Fruit fly (Drosophila melanogaster) whole organism, pupa: ENCODE measurements around the gene CG34107.

ENCODE experiments used
- CG10348 ChIP-seq: fragments of 200-800 bp; sonication (Bioruptor generic); IDR thresholded peaks from 2 replicates; pipeline ENCODE4 v1.3.6; 2022; ENCODE audit warnings: missing biosample characterization, missing genetic modification characterization
- CG12605 ChIP-seq: fragments of 200-800 bp; sonication (Bioruptor generic); IDR thresholded peaks from 2 replicates; pipeline ENCODE4 v1.3.6; 2022; ENCODE audit warnings: missing biosample characterization, missing genetic modification characterization
- CG13204 ChIP-seq: fragments of 200-800 bp; sonication (Bioruptor generic); optimal IDR thresholded peaks from 2 replicates; lab custom pipeline; 2018; ENCODE audit warnings: missing biosample characterization, mild to moderate bottlenecking, missing genetic modification characterization, moderate library complexity
- CG14655 ChIP-seq: fragments of 200-800 bp; sonication (Bioruptor generic); optimal IDR thresholded peaks from 3 replicates; lab custom pipeline; 2017; ENCODE audit warnings: mild to moderate bottlenecking, missing biosample characterization, missing genetic modification reagents, missing genetic modification characterization
- CG15710 ChIP-seq: fragments of 200-800 bp; sonication (Bioruptor generic); optimal IDR thresholded peaks from 2 replicates; lab custom pipeline; 2018; ENCODE audit warnings: missing biosample characterization, mild to moderate bottlenecking, missing genetic modification characterization, moderate library complexity
- CG17806 ChIP-seq: fragments of 200-800 bp; sonication (Bioruptor generic); optimal IDR thresholded peaks from 2 replicates; lab custom pipeline; 2018; ENCODE audit warnings: missing biosample characterization, mild to moderate bottlenecking, missing genetic modification characterization, moderate library complexity
- CG32121 ChIP-seq: fragments of 200-800 bp; sonication (Bioruptor generic); IDR thresholded peaks from 2 replicates; pipeline ENCODE4 v1.3.6; 2022; ENCODE audit warnings: missing biosample characterization, missing genetic modification characterization
- CG34367 ChIP-seq: fragments of 200-800 bp; sonication (Bioruptor generic); optimal IDR thresholded peaks from 2 replicates; lab custom pipeline; 2018; ENCODE audit warnings: missing biosample characterization, mild to moderate bottlenecking, missing genetic modification characterization
- CG4496 ChIP-seq: fragments of 200-800 bp; sonication (Bioruptor generic); IDR thresholded peaks from 3 replicates; pipeline ENCODE4 v1.3.6; 2022; ENCODE audit warnings: missing biosample characterization, missing genetic modification characterization
- CG8159 ChIP-seq: fragments of 200-800 bp; sonication (Bioruptor generic); optimal IDR thresholded peaks from 3 replicates; lab custom pipeline; 2018; ENCODE audit warnings: missing biosample characterization, mild to moderate bottlenecking, missing genetic modification characterization, moderate library complexity
- CG8301 ChIP-seq: fragments of 200-800 bp; sonication (Bioruptor generic); optimal IDR thresholded peaks from 2 replicates; lab custom pipeline; 2018; ENCODE audit warnings: missing biosample characterization, mild to moderate bottlenecking, missing genetic modification characterization
- CG9948 ChIP-seq: fragments of 200-800 bp; sonication (Bioruptor generic); optimal IDR thresholded peaks from 2 replicates; lab custom pipeline; 2018; ENCODE audit warnings: missing biosample characterization, mild to moderate bottlenecking, missing genetic modification characterization, moderate library complexity
- D1 ChIP-seq: fragments of 200-800 bp; sonication (Bioruptor generic); optimal IDR thresholded peaks from 2 replicates; lab custom pipeline; 2018; ENCODE audit warnings: missing biosample characterization, mild to moderate bottlenecking, missing genetic modification characterization, moderate library complexity
- EcR ChIP-seq: fragments of 200-800 bp; sonication (Bioruptor generic); optimal IDR thresholded peaks from 3 replicates; lab custom pipeline; 2019; ENCODE audit warnings: missing biosample characterization, missing genetic modification characterization, mild to moderate bottlenecking, moderate library complexity, missing genetic modification reagents
- Ets98B ChIP-seq: fragments of 200-800 bp; sonication (Bioruptor generic); IDR thresholded peaks from 2 replicates; pipeline ENCODE4 v1.3.6; 2022; ENCODE audit warnings: missing biosample characterization, missing genetic modification characterization
- Pif1A ChIP-seq: fragments of 200-800 bp; sonication (Bioruptor generic); optimal IDR thresholded peaks from 3 replicates; lab custom pipeline; 2016; ENCODE audit warnings: missing biosample characterization, missing genetic modification characterization
- Pif1B ChIP-seq: fragments of 200-800 bp; sonication (Bioruptor generic); optimal IDR thresholded peaks from 3 replicates; lab custom pipeline; 2016; ENCODE audit warnings: missing biosample characterization, missing genetic modification characterization
- Snoo ChIP-seq: fragments of 200-800 bp; sonication (Bioruptor generic); optimal IDR thresholded peaks from 3 replicates; lab custom pipeline; 2017; ENCODE audit warnings: missing biosample characterization, mild to moderate bottlenecking, missing genetic modification characterization, inconsistent platforms
- fd96Ca ChIP-seq: fragments of 200-800 bp; sonication (Bioruptor generic); IDR thresholded peaks from 3 replicates; pipeline ENCODE4 v1.3.6; 2022; ENCODE audit warnings: missing biosample characterization, missing genetic modification characterization
- gl ChIP-seq: fragments of 200-800 bp; sonication (Bioruptor generic); optimal IDR thresholded peaks from 2 replicates; lab custom pipeline; 2018; ENCODE audit warnings: missing biosample characterization, mild to moderate bottlenecking, missing genetic modification characterization
- rn ChIP-seq: fragments of 200-800 bp; sonication (Bioruptor generic); IDR thresholded peaks from 2 replicates; pipeline ENCODE4 v1.3.6; 2022; ENCODE audit warnings: missing biosample characterization, missing genetic modification characterization

The CG34107 gene

DNA sequence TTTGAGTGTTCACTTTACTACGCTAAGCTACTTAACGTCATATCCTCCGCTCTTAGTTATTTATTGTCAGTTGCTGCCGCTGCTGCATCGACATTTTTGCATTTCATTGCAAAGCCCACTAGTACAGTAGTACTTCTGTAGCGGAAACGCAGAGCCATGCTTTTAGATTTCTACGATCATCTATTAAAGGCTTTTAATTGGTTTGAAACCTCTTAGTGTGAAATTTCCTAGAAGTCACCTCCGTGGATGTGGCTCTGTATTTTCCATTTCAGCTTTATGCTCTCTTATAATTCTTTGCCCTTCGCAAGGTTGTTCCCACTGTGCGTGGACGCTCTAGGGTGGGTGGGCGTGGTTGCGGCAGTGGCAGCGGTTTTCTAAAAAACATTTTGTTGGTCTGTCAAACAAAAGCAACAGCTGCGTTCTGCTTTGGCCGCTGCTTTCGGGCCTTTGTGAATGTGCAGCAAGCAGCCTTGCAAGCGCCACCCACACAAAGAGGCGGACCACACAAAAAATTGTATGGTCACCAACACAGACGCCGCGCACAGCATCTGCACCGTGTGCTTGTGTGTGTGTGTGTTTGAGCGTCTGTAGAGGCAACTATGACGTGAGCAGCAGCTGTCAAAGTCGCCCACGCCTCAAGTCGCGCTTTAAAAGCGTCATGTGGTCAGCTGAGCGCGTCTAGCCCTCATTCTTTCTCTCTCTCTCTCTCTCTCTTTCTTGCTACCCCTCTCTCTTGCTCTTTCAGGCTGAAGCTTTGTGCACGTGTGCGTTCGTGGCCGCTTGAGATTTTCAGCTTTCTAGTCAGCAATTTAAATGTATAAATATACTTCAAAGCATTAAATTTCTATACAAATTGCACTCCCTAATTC lies 42.1 kb downstream of the CG34107 start:
- TF ChIP-seq CG9948, result no peak
- no peak for TF ChIP-seq CG12605 (GFP tag; lab: Robert Waterston, UW)
- peak; percentile 66; the same call in 2 of the 3 replicates for TF ChIP-seq fd96Ca (GFP tag; lab: Robert Waterston, UW)
- 0 out of 3 replicates have a peak, but pooled peaks have one; percentile 28 for TF ChIP-seq CG4496 (GFP tag; lab: Robert Waterston, UW)
- TF ChIP-seq CG8159 (tag; lab: Kevin White, UChicago), result no peak
- peak; percentile 3 for TF ChIP-seq CG15710
- TF ChIP-seq CG17806 (tag; lab: Kevin White, UChicago), result no peak
- TF ChIP-seq EcR (GFP tag; lab: Kevin White, UChicago), result no peak
- TF ChIP-seq CG14655 (GFP tag; lab: Kevin White, UChicago), result peak; percentile 6
- TF ChIP-seq Pif1B, result no peak
- TF ChIP-seq D1 (tag; lab: Kevin White, UChicago), result no peak
- no peak for TF ChIP-seq CG8301
- TF ChIP-seq Snoo, result no peak
- peak; percentile 51 for TF ChIP-seq CG13204
- TF ChIP-seq Ets98B (GFP tag; lab: Robert Waterston, UW), result no peak
- TF ChIP-seq CG32121 (GFP tag; lab: Robert Waterston, UW), result no peak

DNA sequence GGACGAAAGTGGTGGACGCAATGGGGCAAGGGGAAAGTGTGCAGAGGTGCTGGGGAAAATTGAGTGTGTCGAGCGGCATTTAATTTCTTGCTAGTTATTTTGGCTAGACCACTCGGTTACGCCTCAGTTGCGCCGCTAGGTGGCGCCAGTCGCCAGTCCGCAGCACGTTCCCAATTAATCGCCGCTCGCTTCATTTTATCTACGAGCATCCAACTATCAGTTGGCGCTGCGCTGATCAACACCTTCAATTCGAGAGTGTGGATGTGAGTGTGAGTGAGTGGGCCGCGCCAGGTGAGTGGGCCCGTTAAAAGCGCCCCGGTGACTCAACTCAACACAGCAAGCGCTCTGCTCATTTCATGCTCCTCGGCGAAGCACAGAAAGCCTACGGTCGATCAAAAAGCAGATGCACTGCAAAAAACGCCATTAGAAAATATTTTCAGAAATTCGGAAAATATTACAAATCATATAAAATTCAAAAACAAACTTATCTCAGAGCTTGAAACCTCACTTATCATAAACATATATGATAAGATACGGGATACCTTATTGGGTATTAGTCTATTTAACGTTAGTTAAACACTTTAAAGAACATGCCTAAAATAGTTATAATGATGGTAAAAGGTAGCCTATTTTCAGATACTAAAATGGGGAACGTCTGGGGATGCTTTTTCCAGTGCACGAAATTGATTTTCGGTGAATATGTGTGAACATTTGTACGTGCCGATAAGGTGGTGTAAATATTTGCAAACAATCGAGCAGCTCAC lies 43.6 kb downstream of the CG34107 start:
- TF ChIP-seq CG34367 (peak; percentile 31), EcR (GFP tag; lab: Kevin White, UChicago) (no peak), fd96Ca (GFP tag; lab: Robert Waterston, UW) (no peak), D1 (tag; lab: Kevin White, UChicago) (no peak), CG17806 (tag; lab: Kevin White, UChicago) (peak; percentile 64), CG10348 (GFP tag; lab: Robert Waterston, UW) (peak; percentile 35; the same call in 1 of the 2 replicates), Ets98B (GFP tag; lab: Robert Waterston, UW) (peak; percentile 74), gl (tag; lab: Kevin White, UChicago) (no peak), CG8301 (peak; percentile 83), CG13204 (no peak), CG8159 (tag; lab: Kevin White, UChicago) (peak; percentile 65), Pif1B (peak; percentile 38), Pif1A (GFP tag; lab: Kevin White, UChicago) (peak; percentile 79), rn (GFP tag; lab: Robert Waterston, UW) (no peak), CG4496 (GFP tag; lab: Robert Waterston, UW) (peak; percentile 71), CG15710 (peak; percentile 65), CG9948 (peak; percentile 68), CG14655 (GFP tag; lab: Kevin White, UChicago) (peak; percentile 74), CG12605 (GFP tag; lab: Robert Waterston, UW) (peak; percentile 68), Snoo (peak; percentile 91), CG32121 (GFP tag; lab: Robert Waterston, UW) (peak; percentile 79)

DNA sequence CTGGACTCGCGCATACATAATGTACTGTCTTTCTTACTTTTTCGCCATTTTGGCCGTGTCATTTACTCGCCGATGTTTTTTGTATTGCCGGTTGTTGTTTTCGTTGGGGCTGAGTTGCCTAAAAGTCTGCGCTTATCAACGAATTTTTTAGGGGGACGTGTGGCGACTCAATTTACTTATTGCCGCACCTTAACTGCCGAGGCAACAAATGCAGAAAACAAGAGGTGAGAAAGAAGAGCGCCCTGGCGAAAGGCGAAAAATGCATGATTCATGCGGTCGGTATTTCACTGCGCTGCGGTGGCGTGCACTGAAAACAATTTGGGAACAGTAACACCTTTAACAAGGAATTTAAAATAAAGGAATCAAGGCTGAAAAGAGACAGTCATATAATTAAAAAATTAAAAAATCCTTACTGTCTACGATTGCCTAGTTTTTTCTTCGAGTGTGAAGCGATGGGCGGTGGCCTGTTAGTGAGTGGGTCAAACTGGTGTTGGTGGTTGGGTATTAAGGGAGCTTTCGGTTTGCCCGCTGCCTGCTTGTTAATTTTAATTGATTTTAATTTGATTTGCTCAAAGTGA lies 44.2 kb downstream of the CG34107 start:
- TF ChIP-seq CG8159 (tag; lab: Kevin White, UChicago) (peak; percentile 49), Snoo (peak; percentile 82), gl (tag; lab: Kevin White, UChicago) (no peak), Pif1A (GFP tag; lab: Kevin White, UChicago) (peak; percentile 70), CG32121 (GFP tag; lab: Robert Waterston, UW) (peak; percentile 86), EcR (GFP tag; lab: Kevin White, UChicago) (no peak), CG12605 (GFP tag; lab: Robert Waterston, UW) (peak; percentile 72), Pif1B (peak; percentile 45), CG13204 (no peak), CG17806 (tag; lab: Kevin White, UChicago) (peak; percentile 66), CG10348 (GFP tag; lab: Robert Waterston, UW) (0 out of 2 replicates have a peak, but pooled peaks have one; percentile 27), D1 (tag; lab: Kevin White, UChicago) (no peak), fd96Ca (GFP tag; lab: Robert Waterston, UW) (peak; percentile 90), CG15710 (peak; percentile 56), rn (GFP tag; lab: Robert Waterston, UW) (peak; percentile 81), CG8301 (peak; percentile 53), CG4496 (GFP tag; lab: Robert Waterston, UW) (peak; percentile 90), CG34367 (peak; percentile 27), Ets98B (GFP tag; lab: Robert Waterston, UW) (peak; percentile 83), CG9948 (peak; percentile 17), CG14655 (GFP tag; lab: Kevin White, UChicago) (peak; percentile 46)
- TF ChIP-seq, all 21 proteins: peak for 17

DNA sequence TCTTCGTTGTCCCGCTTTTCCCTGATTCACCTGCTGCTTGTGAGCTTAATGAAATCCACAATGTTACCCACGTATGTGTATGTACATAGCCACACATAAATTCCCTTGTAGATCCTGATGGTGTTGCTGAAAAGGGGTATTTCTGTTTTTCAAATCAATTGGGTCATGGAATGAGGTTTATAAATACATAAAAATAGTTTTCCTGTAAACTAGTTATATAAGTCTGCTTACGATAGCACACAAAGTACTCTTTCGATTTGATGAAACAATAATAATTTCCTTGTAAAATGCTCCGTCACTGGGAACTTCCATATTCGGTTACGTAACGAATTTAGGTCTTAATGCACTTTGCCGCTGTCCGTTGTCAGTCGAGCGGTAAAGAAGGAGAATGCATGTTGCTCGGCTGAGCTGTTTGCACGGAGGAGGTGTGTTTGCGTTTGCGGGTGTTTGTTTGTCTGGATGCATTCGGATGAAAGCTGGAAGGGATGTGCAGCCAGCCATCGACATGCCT lies 45.3 kb downstream of the CG34107 start:
- no peak for TF ChIP-seq Snoo
- TF ChIP-seq fd96Ca (GFP tag; lab: Robert Waterston, UW), result no peak
- TF ChIP-seq CG9948, result peak; percentile 23
- no peak for TF ChIP-seq CG8301
- TF ChIP-seq CG8159 (tag; lab: Kevin White, UChicago), result peak; percentile 56
- peak; percentile 46 for TF ChIP-seq CG15710
- no peak for TF ChIP-seq EcR (GFP tag; lab: Kevin White, UChicago)
- no peak for TF ChIP-seq rn (GFP tag; lab: Robert Waterston, UW)
- TF ChIP-seq CG12605 (GFP tag; lab: Robert Waterston, UW), result no peak
- TF ChIP-seq Ets98B (GFP tag; lab: Robert Waterston, UW), result no peak
- peak; percentile 17; the same call in 1 of the 3 replicates for TF ChIP-seq CG4496 (GFP tag; lab: Robert Waterston, UW)
- no peak for TF ChIP-seq D1 (tag; lab: Kevin White, UChicago)
- TF ChIP-seq Pif1A (GFP tag; lab: Kevin White, UChicago), result peak; percentile 6
- TF ChIP-seq CG34367, result peak; percentile 9
- peak; percentile 9; the same call in 1 of the 2 replicates for TF ChIP-seq CG32121 (GFP tag; lab: Robert Waterston, UW)
- no peak for TF ChIP-seq CG10348 (GFP tag; lab: Robert Waterston, UW)
- TF ChIP-seq gl (tag; lab: Kevin White, UChicago), result no peak
- peak; percentile 51 for TF ChIP-seq CG17806 (tag; lab: Kevin White, UChicago)
- TF ChIP-seq CG14655 (GFP tag; lab: Kevin White, UChicago), result peak; percentile 34
